Fruit fly (Drosophila melanogaster) whole organism, embryonic: Measurements from ENCODE around the gene cbt.

Experiments used
- Abd-B ChIP-seq: fragments of 200-800 bp; sonication (Bioruptor generic); optimal IDR thresholded peaks from 2 replicates; lab custom pipeline; 2018; ENCODE audit warnings: missing biosample characterization, mild to moderate bottlenecking, missing genetic modification characterization, moderate library complexity
- Aef1 ChIP-seq: fragments of 200-800 bp; sonication (Bioruptor generic); IDR thresholded peaks from 3 replicates; pipeline ENCODE4 v1.3.6; 2022; ENCODE audit warnings: missing biosample characterization, missing genetic modification characterization
- Antp ChIP-seq: fragments of 200-800 bp; sonication (Bioruptor generic); optimal IDR thresholded peaks from 3 replicates; lab custom pipeline; 2016; ENCODE audit warnings: missing biosample characterization, missing genetic modification characterization
- B-H1 ChIP-seq: fragments of 200-800 bp; sonication (Bioruptor generic); IDR thresholded peaks from 3 replicates; pipeline ENCODE4 v1.3.6; 2022; ENCODE audit warnings: missing biosample characterization, missing genetic modification characterization
- BtbVII ChIP-seq: fragments of 200-800 bp; sonication (Bioruptor generic); optimal IDR thresholded peaks from 3 replicates; lab custom pipeline; 2017; ENCODE audit warnings: missing biosample characterization, mild to moderate bottlenecking, missing genetic modification characterization
- CG10209 ChIP-seq: fragments of 200-800 bp; sonication (Bioruptor generic); optimal IDR thresholded peaks from 3 replicates; lab custom pipeline; 2017; ENCODE audit warnings: missing biosample characterization, mild to moderate bottlenecking, missing genetic modification characterization, missing genetic modification reagents
- CG10274 ChIP-seq: fragments of 200-800 bp; sonication (Bioruptor generic); optimal IDR thresholded peaks from 3 replicates; lab custom pipeline; 2017; ENCODE audit warnings: missing biosample characterization, mild to moderate bottlenecking, missing genetic modification characterization
- CG12236 ChIP-seq: fragments of 200-800 bp; sonication (Bioruptor generic); optimal IDR thresholded peaks from 2 replicates; lab custom pipeline; 2016; ENCODE audit warnings: missing biosample characterization, missing genetic modification characterization
- CG13287 ChIP-seq: fragments of 200-800 bp; sonication (Bioruptor generic); IDR thresholded peaks from 2 replicates; pipeline ENCODE4 v1.3.6; 2022; ENCODE audit warnings: missing biosample characterization, missing genetic modification characterization; ENCODE audit not compliant: partially characterized antibody
- CG13624 ChIP-seq: fragments of 200-800 bp; sonication (Bioruptor generic); optimal IDR thresholded peaks from 2 replicates; lab custom pipeline; 2016; ENCODE audit warnings: missing biosample characterization, missing genetic modification characterization
- CG14965 ChIP-seq: fragments of 200-800 bp; sonication (Bioruptor generic); optimal IDR thresholded peaks from 2 replicates; lab custom pipeline; 2016; ENCODE audit warnings: missing biosample characterization, missing genetic modification characterization, borderline replicate concordance
- CG15269 ChIP-seq: fragments of 200-800 bp; sonication (Bioruptor generic); optimal IDR thresholded peaks from 2 replicates; lab custom pipeline; 2018; ENCODE audit warnings: missing biosample characterization, mild to moderate bottlenecking, missing genetic modification characterization, moderate library complexity
- CG17186 ChIP-seq: fragments of 200-800 bp; sonication (Bioruptor generic); optimal IDR thresholded peaks from 3 replicates; lab custom pipeline; 2017; ENCODE audit warnings: missing biosample characterization, missing genetic modification reagents, missing genetic modification characterization
- CG17359 ChIP-seq: fragments of 200-800 bp; sonication (Bioruptor generic); optimal IDR thresholded peaks from 3 replicates; lab custom pipeline; 2018; ENCODE audit warnings: missing biosample characterization, mild to moderate bottlenecking, missing genetic modification characterization, moderate library complexity
- CG18599 ChIP-seq: fragments of 200-800 bp; sonication (Bioruptor generic); optimal IDR thresholded peaks from 3 replicates; lab custom pipeline; 2017; ENCODE audit warnings: missing biosample characterization, missing genetic modification characterization, mild to moderate bottlenecking, moderate library complexity, missing genetic modification reagents
- CG2129 ChIP-seq: fragments of 200-800 bp; sonication (Bioruptor generic); IDR thresholded peaks from 2 replicates; pipeline ENCODE4 v1.3.6; 2022; ENCODE audit warnings: missing biosample characterization, missing genetic modification characterization; ENCODE audit not compliant: partially characterized antibody
- CG32767 ChIP-seq: fragments of 200-800 bp; sonication (Bioruptor generic); IDR thresholded peaks from 2 replicates; pipeline ENCODE4 v1.3.6; 2022; ENCODE audit warnings: missing biosample characterization, missing genetic modification characterization
- CG34422 ChIP-seq: fragments of 200-800 bp; sonication (Bioruptor generic); IDR thresholded peaks from 3 replicates; pipeline ENCODE4 v1.3.6; 2022; ENCODE audit warnings: missing biosample characterization, missing genetic modification characterization
- CG42726 ChIP-seq: fragments of 200-800 bp; sonication (Bioruptor generic); IDR thresholded peaks from 2 replicates; pipeline ENCODE4 v1.3.6; 2022; ENCODE audit warnings: missing biosample characterization, missing genetic modification characterization; ENCODE audit not compliant: partially characterized antibody
- CG4424 ChIP-seq: fragments of 200-800 bp; sonication (Bioruptor generic); optimal IDR thresholded peaks from 3 replicates; lab custom pipeline; 2016; ENCODE audit warnings: missing biosample characterization, missing genetic modification characterization
- CG5180 ChIP-seq: fragments of 200-800 bp; sonication (Bioruptor generic); optimal IDR thresholded peaks from 3 replicates; lab custom pipeline; 2017; ENCODE audit warnings: missing biosample characterization, missing genetic modification characterization, mild to moderate bottlenecking, moderate library complexity, missing genetic modification reagents
- CG5245 ChIP-seq: fragments of 200-800 bp; sonication (Bioruptor generic); optimal IDR thresholded peaks from 3 replicates; lab custom pipeline; 2016; ENCODE audit warnings: missing biosample characterization, missing genetic modification characterization
- CG6175 ChIP-seq: fragments of 200-800 bp; sonication (Bioruptor generic); IDR thresholded peaks from 3 replicates; pipeline ENCODE4 v1.3.6; 2022; ENCODE audit warnings: missing biosample characterization, missing genetic modification characterization
- CG7987 ChIP-seq: fragments of 200-800 bp; sonication (Bioruptor generic); optimal IDR thresholded peaks from 2 replicates; lab custom pipeline; 2018; ENCODE audit warnings: missing biosample characterization, mild to moderate bottlenecking, missing genetic modification characterization, moderate library complexity
- CG8281 ChIP-seq: fragments of 200-800 bp; sonication (Bioruptor generic); optimal IDR thresholded peaks from 2 replicates; lab custom pipeline; 2018; ENCODE audit warnings: missing biosample characterization, mild to moderate bottlenecking, missing genetic modification characterization, moderate library complexity
- D19B ChIP-seq: fragments of 200-800 bp; sonication (Bioruptor generic); optimal IDR thresholded peaks from 2 replicates; lab custom pipeline; 2017; ENCODE audit warnings: missing biosample characterization, mild to moderate bottlenecking, missing genetic modification characterization
- E2f1 ChIP-seq: fragments of 200-800 bp; sonication (Bioruptor generic); IDR thresholded peaks from 2 replicates; pipeline ENCODE4 v1.3.6; 2022; ENCODE audit warnings: missing biosample characterization, missing genetic modification characterization
- H2.0 ChIP-seq: fragments of 200-800 bp; sonication (Bioruptor generic); IDR thresholded peaks from 2 replicates; pipeline ENCODE4 v1.3.6; 2022; ENCODE audit warnings: missing biosample characterization, missing genetic modification characterization
- Hey ChIP-seq: fragments of 200-800 bp; sonication (Bioruptor generic); optimal IDR thresholded peaks from 3 replicates; lab custom pipeline; 2018; ENCODE audit warnings: missing biosample characterization, mild to moderate bottlenecking, missing genetic modification characterization
- Jarid2 ChIP-seq: fragments of 200-800 bp; sonication (Bioruptor generic); optimal IDR thresholded peaks from 3 replicates; lab custom pipeline; 2017; ENCODE audit warnings: mild to moderate bottlenecking, missing biosample characterization, missing genetic modification reagents, missing genetic modification characterization
- Nf-YA ChIP-seq: fragments of 200-800 bp; sonication (Bioruptor generic); IDR thresholded peaks from 2 replicates; pipeline ENCODE4 v1.3.6; 2022; ENCODE audit warnings: missing biosample characterization, missing genetic modification characterization
- Ravus ChIP-seq: fragments of 200-800 bp; sonication (Bioruptor generic); IDR thresholded peaks from 2 replicates; pipeline ENCODE4 v1.3.6; 2022; ENCODE audit warnings: missing biosample characterization, missing genetic modification characterization
- YL-1 ChIP-seq: fragments of 200-800 bp; sonication (Bioruptor generic); optimal IDR thresholded peaks from 3 replicates; lab custom pipeline; 2017; ENCODE audit warnings: missing biosample characterization, mild to moderate bottlenecking, missing genetic modification characterization
- abd-A ChIP-seq: fragments of 200-800 bp; sonication (Bioruptor generic); optimal IDR thresholded peaks from 3 replicates; lab custom pipeline; 2019; ENCODE audit warnings: missing biosample characterization, mild to moderate bottlenecking, missing genetic modification characterization, moderate library complexity
- al ChIP-seq: fragments of 200-800 bp; sonication (Bioruptor generic); IDR thresholded peaks from 2 replicates; pipeline ENCODE4 v1.3.6; 2022; ENCODE audit warnings: missing biosample characterization, missing genetic modification characterization
- br ChIP-seq: fragments of >200 bp; optimal IDR thresholded peaks from 2 replicates; lab custom pipeline; 2017
- dm ChIP-seq: fragments of 200-800 bp; sonication (Bioruptor generic); optimal IDR thresholded peaks from 3 replicates; lab custom pipeline; 2016; ENCODE audit warnings: missing biosample characterization, missing genetic modification characterization
- en ChIP-seq: fragments of 200-800 bp; sonication (Bioruptor generic); optimal IDR thresholded peaks from 2 replicates; lab custom pipeline; 2016; ENCODE audit warnings: missing biosample characterization, missing genetic modification characterization
- ind ChIP-seq: fragments of 200-800 bp; sonication (Bioruptor generic); optimal IDR thresholded peaks from 3 replicates; lab custom pipeline; 2016; ENCODE audit warnings: missing biosample characterization, missing genetic modification characterization
- maf-S ChIP-seq: fragments of 200-800 bp; sonication (Bioruptor generic); optimal IDR thresholded peaks from 2 replicates; lab custom pipeline; 2016; ENCODE audit warnings: missing biosample characterization, missing genetic modification characterization
- mld ChIP-seq: fragments of 200-800 bp; sonication (Bioruptor generic); IDR thresholded peaks from 3 replicates; pipeline ENCODE4 v1.3.6; 2022; ENCODE audit warnings: missing biosample characterization, missing genetic modification characterization; ENCODE audit not compliant: partially characterized antibody
- oc ChIP-seq: fragments of 200-800 bp; sonication (Bioruptor generic); optimal IDR thresholded peaks from 2 replicates; lab custom pipeline; 2018; ENCODE audit warnings: missing biosample characterization, mild to moderate bottlenecking, missing genetic modification characterization, moderate library complexity
- otp ChIP-seq: fragments of 200-800 bp; sonication (Bioruptor generic); IDR thresholded peaks from 3 replicates; pipeline ENCODE4, ENCODE4 v1.3.6; 2022; ENCODE audit warnings: missing biosample characterization, missing genetic modification characterization
- scrt ChIP-seq: fragments of 200-800 bp; sonication (Bioruptor generic); optimal IDR thresholded peaks from 2 replicates; lab custom pipeline; 2018; ENCODE audit warnings: missing biosample characterization, mild to moderate bottlenecking, missing genetic modification characterization, moderate library complexity
- slou ChIP-seq: fragments of 200-800 bp; sonication (Bioruptor generic); optimal IDR thresholded peaks from 3 replicates; lab custom pipeline; 2016; ENCODE audit warnings: missing biosample characterization, missing genetic modification characterization
- twi ChIP-seq: fragments of 200-800 bp; optimal IDR thresholded peaks from 2 replicates; lab custom pipeline; 2019; ENCODE audit warnings: missing biosample characterization, mild to moderate bottlenecking, missing genetic modification characterization, moderate library complexity
- wek ChIP-seq: fragments of 200-800 bp; sonication (Bioruptor generic); optimal IDR thresholded peaks from 3 replicates; lab custom pipeline; 2018; ENCODE audit warnings: missing biosample characterization, mild to moderate bottlenecking, missing genetic modification characterization, moderate library complexity
- zen ChIP-seq: fragments of 200-800 bp; sonication (Bioruptor generic); optimal IDR thresholded peaks from 3 replicates; lab custom pipeline; 2018; ENCODE audit warnings: missing biosample characterization, mild to moderate bottlenecking, missing genetic modification characterization, moderate library complexity
- zfh2 ChIP-seq: fragments of 200-800 bp; sonication (Bioruptor generic); optimal IDR thresholded peaks from 2 replicates; lab custom pipeline; 2016; ENCODE audit warnings: missing biosample characterization, missing genetic modification characterization

Gene cbt

dm6 chr2L:487719-488547, 8.4 kb upstream of the cbt start (continued):
- TF ChIP-seq Abd-B (GFP tag; lab: Kevin White, UChicago) (peak; percentile 34), CG12236 (GFP tag; lab: Kevin White, UChicago) (no peak), al (no peak), CG6175 (no peak), zen (tag; lab: Kevin White, UChicago) (no peak), B-H1 (GFP tag; lab: Robert Waterston, UW) (no peak; the same call in 2 of the 3 replicates), CG10209 (GFP tag; lab: Kevin White, UChicago) (peak; percentile 18), otp (GFP tag; lab: Robert Waterston, UW) (no peak), YL-1 (no peak), CG7987 (no peak), mld (GFP tag; lab: Robert Waterston, UW) (0 out of 3 replicates have a peak, but pooled peaks have one; percentile 8), abd-A (tag; lab: Kevin White, UChicago) (no peak), oc (no peak), ind (peak; percentile 7), CG13287 (GFP tag; lab: Robert Waterston, UW) (no peak), CG10274 (no peak), Aef1 (GFP tag; lab: Robert Waterston, UW) (peak; percentile 34; the same call in 1 of the 3 replicates), slou (GFP tag; lab: Kevin White, UChicago) (no peak), en (GFP tag; lab: Kevin White, UChicago) (peak; percentile 1), scrt (GFP tag; lab: Kevin White, UChicago) (no peak), CG17359 (peak; percentile 10), zfh2 (GFP tag; lab: Kevin White, UChicago) (no peak), br (lab: Kevin White, UChicago) (no peak), BtbVII (peak; percentile 14), wek (no peak), Nf-YA (GFP tag; lab: Robert Waterston, UW) (no peak), CG5180 (GFP tag; lab: Kevin White, UChicago) (no peak), CG2129 (no peak), CG13624 (GFP tag; lab: Kevin White, UChicago) (no peak), H2.0 (no peak), CG34422 (no peak), E2f1 (no peak), Hey (tag; lab: Kevin White, UChicago) (no peak), CG18599 (GFP tag; lab: Kevin White, UChicago) (peak; percentile 38), CG5245 (GFP tag; lab: Kevin White, UChicago) (no peak), CG42726 (GFP tag; lab: Robert Waterston, UW) (no peak), dm (GFP tag; lab: Kevin White, UChicago) (no peak), CG4424 (GFP tag; lab: Kevin White, UChicago) (peak; percentile 26), Jarid2 (GFP tag; lab: Kevin White, UChicago) (peak; percentile 37), Ravus (GFP tag; lab: Robert Waterston, UW) (no peak), D19B (GFP tag; lab: Kevin White, UChicago) (no peak), twi (tag; lab: Kevin White, UChicago) (peak; percentile 0), maf-S (GFP tag; lab: Kevin White, UChicago) (no peak), CG32767 (GFP tag; lab: Robert Waterston, UW) (no peak), CG14965 (GFP tag; lab: Kevin White, UChicago) (no peak), CG8281 (no peak), Antp (GFP tag; lab: Kevin White, UChicago) (no peak), CG15269 (tag; lab: Kevin White, UChicago) (peak; percentile 47), CG17186 (GFP tag; lab: Kevin White, UChicago) (no peak)
